Fruit fly (Drosophila melanogaster): ENCODE data around the gene dbe.

dbe gene

dm6 chr2L:843301-843700, 26.4 kb downstream of the dbe start (continued):
- TF ChIP-seq CG31627 (GFP tag; optimal IDR thresholded peaks at IDR 0.05) (peak; percentile 40), dsx (GFP tag; optimal IDR thresholded peaks at IDR 0.05; ENCODE audit: poor library complexity, severe bottlenecking) (no peak), Smox (GFP tag; optimal IDR thresholded peaks at IDR 0.05) (no peak), Eip78C (GFP tag) (peak; percentile 62), CG3032 (tag; optimal IDR thresholded peaks at IDR 0.05) (no peak), CG6163 (GFP tag; IDR thresholded peaks at IDR 0.05) (no peak), spab (GFP tag; optimal IDR thresholded peaks at IDR 0.05) (no peak), esn (GFP tag; optimal IDR thresholded peaks at IDR 0.05) (peak; percentile 52), acj6 (GFP tag; optimal IDR thresholded peaks at IDR 0.05) (no peak), lz (GFP tag; optimal IDR thresholded peaks at IDR 0.05) (peak; percentile 33), Lpt (GFP tag; optimal IDR thresholded peaks at IDR 0.05) (peak; percentile 3), eg (GFP tag; IDR thresholded peaks at IDR 0.05) (0 out of 3 replicates have a peak, but pooled peaks have one; percentile 11)

dm6 chr2L:842873-843272, 26.8 kb downstream of the dbe start:
- TF ChIP-seq CG6276 (GFP tag; optimal IDR thresholded peaks at IDR 0.05): no peak
- no peak for TF ChIP-seq CG10669 (GFP tag; optimal IDR thresholded peaks at IDR 0.05)
- no peak for TF ChIP-seq CG7368 (GFP tag; optimal IDR thresholded peaks at IDR 0.05)
- TF ChIP-seq Hr4 (GFP tag; optimal IDR thresholded peaks at IDR 0.05): no peak
- TF ChIP-seq CG6163 (GFP tag; IDR thresholded peaks at IDR 0.05): 0 out of 3 replicates have a peak, but pooled peaks have one; percentile 3
- no peak for TF ChIP-seq Eip93F (GFP tag; optimal IDR thresholded peaks at IDR 0.05)
- peak; percentile 22 for TF ChIP-seq Sox14 (GFP tag; optimal IDR thresholded peaks at IDR 0.05)
- TF ChIP-seq svp (GFP tag): peak; percentile 95
- TF ChIP-seq CG11902 (GFP tag; optimal IDR thresholded peaks at IDR 0.05): no peak

- TF ChIP-seq CG31627 (GFP tag; optimal IDR thresholded peaks at IDR 0.05) (peak; percentile 97), Eip75B (GFP tag; optimal IDR thresholded peaks at IDR 0.05) (peak; percentile 95), svp (GFP tag) (peak; percentile 99), Ets96B (tag; optimal IDR thresholded peaks at IDR 0.05) (peak; percentile 93), pdm3 (GFP tag; optimal IDR thresholded peaks at IDR 0.05) (peak; percentile 97), esn (GFP tag; optimal IDR thresholded peaks at IDR 0.05) (peak; percentile 98), Hr38 (GFP tag; optimal IDR thresholded peaks at IDR 0.05) (peak; percentile 60), vri (GFP tag; optimal IDR thresholded peaks at IDR 0.05) (peak; percentile 96), Sox15 (GFP tag; optimal IDR thresholded peaks at IDR 0.05) (peak; percentile 87), CG32006 (GFP tag; optimal IDR thresholded peaks at IDR 0.05) (peak; percentile 93), eg (GFP tag; IDR thresholded peaks at IDR 0.05) (peak; percentile 96), Ets21C (GFP tag; optimal IDR thresholded peaks at IDR 0.05) (peak; percentile 95), CG9139 (GFP tag; optimal IDR thresholded peaks at IDR 0.05) (peak; percentile 91), CG8632 (GFP tag; optimal IDR thresholded peaks at IDR 0.05) (peak; percentile 94), salr (GFP tag; optimal IDR thresholded peaks at IDR 0.05) (peak; percentile 87 to 90), dac (GFP tag; optimal IDR thresholded peaks at IDR 0.05) (peak; percentile 79), ss (GFP tag; optimal IDR thresholded peaks at IDR 0.05) (peak; percentile 94 to 95), Met (GFP tag; optimal IDR thresholded peaks at IDR 0.05) (peak; percentile 98), CG6276 (GFP tag; optimal IDR thresholded peaks at IDR 0.05) (peak; percentile 86), Eip93F (GFP tag; optimal IDR thresholded peaks at IDR 0.05) (peak; percentile 96), Smox (GFP tag; optimal IDR thresholded peaks at IDR 0.05) (peak; percentile 96), fd59A (GFP tag; optimal IDR thresholded peaks at IDR 0.05) (peak; percentile 94), CG34406 (GFP tag; optimal IDR thresholded peaks at IDR 0.05) (peak; percentile 95), CG3919 (GFP tag; optimal IDR thresholded peaks at IDR 0.05) (peak; percentile 96), CG6163 (GFP tag; IDR thresholded peaks at IDR 0.05) (peak; percentile 98), CG6792 (GFP tag; optimal IDR thresholded peaks at IDR 0.05) (peak; percentile 97), Eip78C (GFP tag) (peak; percentile 99), cyc (GFP tag; optimal IDR thresholded peaks at IDR 0.05) (peak; percentile 96), CG15336 (GFP tag; IDR thresholded peaks at IDR 0.05) (peak; percentile 94), fkh (GFP tag; optimal IDR thresholded peaks at IDR 0.05) (peak; percentile 36), CG8119 (GFP tag; IDR thresholded peaks at IDR 0.05) (peak; percentile 94), topi (GFP tag; optimal IDR thresholded peaks at IDR 0.05) (peak; percentile 97), CG10631 (GFP tag; optimal IDR thresholded peaks at IDR 0.05) (peak; percentile 95), Hr39 (GFP tag; optimal IDR thresholded peaks at IDR 0.05) (peak; percentile 94), CG3032 (tag; optimal IDR thresholded peaks at IDR 0.05) (peak; percentile 96), CG6854 (GFP tag; optimal IDR thresholded peaks at IDR 0.05) (peak; percentile 92), CG4318 (GFP tag; optimal IDR thresholded peaks at IDR 0.05) (peak; percentile 87)
These were observed 27.9 kb downstream of the dbe start for dm6 chr2L:841708-842107.
